Fruit fly (Drosophila melanogaster): Measurements from ENCODE around the gene Idgf3.

Gene Idgf3

dm6 chr2L:16448451-16449206 lies 2.1 kb upstream of the Idgf3 start, which contains the start of gene CG5888:
Gene CG5888 (minus strand): TSS chr2L:16448469.
- TF ChIP-seq vri (GFP tag; optimal IDR thresholded peaks at IDR 0.05) = peak; percentile 5
- TF ChIP-seq CG6276 (GFP tag; optimal IDR thresholded peaks at IDR 0.05) = peak; percentile 72
- TF ChIP-seq CG6808 (GFP tag; optimal IDR thresholded peaks at IDR 0.05) = peak; percentile 60
- TF ChIP-seq salr (GFP tag; optimal IDR thresholded peaks at IDR 0.05) = peak in 1 of 2 experiments; percentile 84
- TF ChIP-seq dac (GFP tag; optimal IDR thresholded peaks at IDR 0.05) = peak; percentile 66
- peak; percentile 65 for TF ChIP-seq Gug (GFP tag; IDR thresholded peaks at IDR 0.05)
- TF ChIP-seq CG8319 (GFP tag; optimal IDR thresholded peaks at IDR 0.05) = peak; percentile 28
- TF ChIP-seq Hr4 (GFP tag; optimal IDR thresholded peaks at IDR 0.05) = peak; percentile 48
- TF ChIP-seq svp (GFP tag) = peak; percentile 36
- peak; percentile 82 for TF ChIP-seq acj6 (GFP tag; optimal IDR thresholded peaks at IDR 0.05)
- peak; percentile 22 for TF ChIP-seq Blimp-1 (GFP tag; optimal IDR thresholded peaks at IDR 0.05)
- TF ChIP-seq Ets21C (GFP tag; optimal IDR thresholded peaks at IDR 0.05) = no peak
- TF ChIP-seq CG3919 (GFP tag; optimal IDR thresholded peaks at IDR 0.05) = peak; percentile 54
- peak; percentile 47 for TF ChIP-seq CG10669 (GFP tag; optimal IDR thresholded peaks at IDR 0.05)
- TF ChIP-seq Eip93F (GFP tag; optimal IDR thresholded peaks at IDR 0.05) = no peak
- peak; percentile 83 for TF ChIP-seq CG16779 (tag; optimal IDR thresholded peaks at IDR 0.05)
- TF ChIP-seq CG32006 (GFP tag; optimal IDR thresholded peaks at IDR 0.05) = peak; percentile 91
- TF ChIP-seq achi (GFP tag; optimal IDR thresholded peaks at IDR 0.05) = peak; percentile 83
- peak; percentile 65 for TF ChIP-seq Ets96B (tag; optimal IDR thresholded peaks at IDR 0.05)
- TF ChIP-seq CG3032 (tag; optimal IDR thresholded peaks at IDR 0.05) = peak; percentile 74
- TF ChIP-seq fd85E (GFP tag; optimal IDR thresholded peaks at IDR 0.05) = peak; percentile 24
- TF ChIP-seq dsx (GFP tag; optimal IDR thresholded peaks at IDR 0.05; ENCODE audit: poor library complexity, severe bottlenecking) = peak; percentile 48
- peak; percentile 70 for TF ChIP-seq Sox15 (GFP tag; optimal IDR thresholded peaks at IDR 0.05)
- TF ChIP-seq fd59A (GFP tag; optimal IDR thresholded peaks at IDR 0.05) = peak; percentile 25
- peak; percentile 33 for TF ChIP-seq CG11762 (GFP tag; optimal IDR thresholded peaks at IDR 0.05; ENCODE audit: insufficient read depth)
- TF ChIP-seq ss (GFP tag; optimal IDR thresholded peaks at IDR 0.05) = peak; percentile 60 to 79
- TF ChIP-seq OdsH (GFP tag; optimal IDR thresholded peaks at IDR 0.05) = peak; percentile 77
- TF ChIP-seq Eip78C (GFP tag) = peak; percentile 70
- peak; percentile 70 for TF ChIP-seq spab (GFP tag; optimal IDR thresholded peaks at IDR 0.05)
- TF ChIP-seq net (GFP tag; optimal IDR thresholded peaks at IDR 0.05) = peak; percentile 36
- TF ChIP-seq Eip75B (GFP tag; optimal IDR thresholded peaks at IDR 0.05) = peak; percentile 72
- TF ChIP-seq CG15336 (GFP tag; IDR thresholded peaks at IDR 0.05) = peak; percentile 93
- TF ChIP-seq topi (GFP tag; optimal IDR thresholded peaks at IDR 0.05) = peak; percentile 36
- peak; percentile 94 for TF ChIP-seq CG8119 (GFP tag; IDR thresholded peaks at IDR 0.05)
- peak; percentile 45 for TF ChIP-seq pdm3 (GFP tag; optimal IDR thresholded peaks at IDR 0.05)
- TF ChIP-seq Hr38 (GFP tag; optimal IDR thresholded peaks at IDR 0.05) = no peak
- TF ChIP-seq CG9139 (GFP tag; optimal IDR thresholded peaks at IDR 0.05) = peak; percentile 3
- peak; percentile 77 for TF ChIP-seq CG6792 (GFP tag; optimal IDR thresholded peaks at IDR 0.05)
- TF ChIP-seq CG8632 (GFP tag; optimal IDR thresholded peaks at IDR 0.05) = peak; percentile 85
- TF ChIP-seq CG6854 (GFP tag; optimal IDR thresholded peaks at IDR 0.05) = no peak
- TF ChIP-seq CG1621 (tag; optimal IDR thresholded peaks at IDR 0.05) = no peak
- TF ChIP-seq CG11902 (GFP tag; optimal IDR thresholded peaks at IDR 0.05) = peak; percentile 23
- peak; percentile 16 for TF ChIP-seq Sox102F (GFP tag; optimal IDR thresholded peaks at IDR 0.05)
- TF ChIP-seq Sox14 (GFP tag; optimal IDR thresholded peaks at IDR 0.05) = peak; percentile 45
- TF ChIP-seq CG4318 (GFP tag; optimal IDR thresholded peaks at IDR 0.05) = peak; percentile 60
- TF ChIP-seq Smox (GFP tag; optimal IDR thresholded peaks at IDR 0.05) = peak; percentile 36
- TF ChIP-seq Hr39 (GFP tag; optimal IDR thresholded peaks at IDR 0.05) = no peak
- peak; percentile 11 for TF ChIP-seq fkh (GFP tag; optimal IDR thresholded peaks at IDR 0.05)
- peak; percentile 83 for TF ChIP-seq CG10631 (GFP tag; optimal IDR thresholded peaks at IDR 0.05)
- peak; percentile 10 for TF ChIP-seq CG31627 (GFP tag; optimal IDR thresholded peaks at IDR 0.05)

Measured in whole organism, prepupa.